Worm (Caenorhabditis elegans) whole organism, early embryonic: Measurements from ENCODE around the gene F44F4.9.

Experiments used
- ceh-13 ChIP-seq: fragments of 200-800 bp; sonication (Bioruptor generic); optimal IDR thresholded peaks from 2 replicates; lab custom pipeline; 2018; ENCODE audit warnings: mild to moderate bottlenecking, missing genetic modification characterization, missing compliant biosample characterization
- ceh-36 ChIP-seq: sonication (generic microtip); optimal IDR thresholded peaks from 2 replicates; lab custom pipeline; 2016; ENCODE audit warnings: missing genetic modification characterization, inconsistent platforms, missing compliant biosample characterization
- flt-1 ChIP-seq: fragments of 200-800 bp; sonication (Bioruptor generic); IDR thresholded peaks from 2 replicates; pipeline ENCODE4 v1.3.6; 2022; ENCODE audit warnings: missing genetic modification characterization, missing compliant biosample characterization
- hmg-4 ChIP-seq: fragments of 200-800 bp; sonication (Bioruptor generic); optimal IDR thresholded peaks from 2 replicates; lab custom pipeline; 2018; ENCODE audit warnings: mild to moderate bottlenecking, missing genetic modification characterization, missing compliant biosample characterization
- pes-1 ChIP-seq: fragments of 200-800 bp; sonication (Bioruptor generic); IDR thresholded peaks from 2 replicates; pipeline ENCODE4 v1.3.6; 2022; ENCODE audit warnings: missing genetic modification reagents, missing genetic modification characterization, missing compliant biosample characterization
- tbx-37 ChIP-seq: fragments of 200-800 bp; sonication (Bioruptor generic); conservative IDR thresholded peaks from 2 replicates; pipeline ENCODE4 v1.3.6; 2022; ENCODE audit warnings: missing genetic modification reagents, missing genetic modification characterization, missing compliant biosample characterization

DNA sequence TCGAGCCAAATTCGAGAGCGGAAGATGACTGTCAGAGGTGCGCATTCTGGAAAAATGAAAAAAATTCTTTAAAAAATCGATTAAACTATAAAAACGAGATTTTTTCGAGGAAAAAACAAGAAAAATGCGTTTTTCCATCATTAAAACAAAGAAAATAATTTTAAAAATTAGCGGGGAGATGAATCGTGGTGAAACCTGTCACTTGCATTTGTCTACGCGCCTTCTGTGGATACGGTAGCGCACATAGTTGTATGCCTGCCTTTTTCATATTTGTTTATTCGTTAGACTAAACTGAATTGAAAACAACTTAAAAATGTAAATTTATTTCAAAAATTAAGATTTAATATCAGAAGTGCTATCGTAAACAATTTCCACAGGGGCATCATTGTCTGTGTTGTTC lies 31.2 kb downstream of the F44F4.9 start, which contains the start of gene egg-3:
- TF ChIP-seq ceh-36 (tag; lab: Kevin White, UChicago) (no peak), hmg-4 (GFP tag; lab: Kevin White, UChicago) (no peak), ceh-13 (no peak), tbx-37 (no peak), flt-1 (GFP tag; lab: Robert Waterston, UW) (no peak), pes-1 (GFP tag; lab: Robert Waterston, UW) (no peak)
